Fruit fly (Drosophila melanogaster) whole organism, pupa: Measurements from ENCODE around the gene Nek2.

Experiments
- CG10348 ChIP-seq: fragments of 200-800 bp; sonication (Bioruptor generic); IDR thresholded peaks from 2 replicates; pipeline ENCODE4 v1.3.6; 2022; ENCODE audit warnings: missing biosample characterization, missing genetic modification characterization
- CG14655 ChIP-seq: fragments of 200-800 bp; sonication (Bioruptor generic); optimal IDR thresholded peaks from 3 replicates; lab custom pipeline; 2017; ENCODE audit warnings: mild to moderate bottlenecking, missing biosample characterization, missing genetic modification reagents, missing genetic modification characterization
- CG15710 ChIP-seq: fragments of 200-800 bp; sonication (Bioruptor generic); optimal IDR thresholded peaks from 2 replicates; lab custom pipeline; 2018; ENCODE audit warnings: missing biosample characterization, mild to moderate bottlenecking, missing genetic modification characterization, moderate library complexity
- CG32121 ChIP-seq: fragments of 200-800 bp; sonication (Bioruptor generic); IDR thresholded peaks from 2 replicates; pipeline ENCODE4 v1.3.6; 2022; ENCODE audit warnings: missing biosample characterization, missing genetic modification characterization
- D1 ChIP-seq: fragments of 200-800 bp; sonication (Bioruptor generic); optimal IDR thresholded peaks from 2 replicates; lab custom pipeline; 2018; ENCODE audit warnings: missing biosample characterization, mild to moderate bottlenecking, missing genetic modification characterization, moderate library complexity
- EcR ChIP-seq: fragments of 200-800 bp; sonication (Bioruptor generic); optimal IDR thresholded peaks from 3 replicates; lab custom pipeline; 2019; ENCODE audit warnings: missing biosample characterization, missing genetic modification characterization, mild to moderate bottlenecking, moderate library complexity, missing genetic modification reagents
- Pif1A ChIP-seq: fragments of 200-800 bp; sonication (Bioruptor generic); optimal IDR thresholded peaks from 3 replicates; lab custom pipeline; 2016; ENCODE audit warnings: missing biosample characterization, missing genetic modification characterization
- rn ChIP-seq: fragments of 200-800 bp; sonication (Bioruptor generic); IDR thresholded peaks from 2 replicates; pipeline ENCODE4 v1.3.6; 2022; ENCODE audit warnings: missing biosample characterization, missing genetic modification characterization

DNA sequence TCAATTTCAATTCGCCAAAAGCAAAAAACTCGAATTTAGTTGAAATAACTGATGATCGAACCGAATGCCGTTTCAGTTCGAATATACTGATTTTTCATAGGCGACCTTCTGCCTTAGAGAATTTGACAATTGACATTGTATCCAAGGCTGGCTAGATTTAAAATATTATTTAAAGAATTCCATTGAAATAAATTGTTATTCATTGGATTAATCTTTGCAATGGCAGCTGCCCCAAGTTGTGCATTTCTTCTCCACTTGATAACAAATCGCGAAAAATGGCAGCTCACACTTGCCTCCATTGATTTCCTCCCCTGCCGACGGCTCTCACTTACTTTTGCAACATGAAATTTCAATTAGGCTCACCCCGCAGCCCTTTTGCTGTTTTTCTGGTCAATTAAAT is 37.3 kb downstream of the Nek2 start, which contains the start of gene CG10920:
- TF ChIP-seq CG15710 (no peak), CG10348 (GFP tag; lab: Robert Waterston, UW) (no peak), rn (no peak), CG32121 (no peak), CG14655 (GFP tag; lab: Kevin White, UChicago) (no peak), EcR (GFP tag; lab: Kevin White, UChicago) (no peak), D1 (tag; lab: Kevin White, UChicago) (no peak), Pif1A (GFP tag; lab: Kevin White, UChicago) (no peak)
